Fruit fly (Drosophila melanogaster): ENCODE data around the gene tnc.

tnc gene

DNA sequence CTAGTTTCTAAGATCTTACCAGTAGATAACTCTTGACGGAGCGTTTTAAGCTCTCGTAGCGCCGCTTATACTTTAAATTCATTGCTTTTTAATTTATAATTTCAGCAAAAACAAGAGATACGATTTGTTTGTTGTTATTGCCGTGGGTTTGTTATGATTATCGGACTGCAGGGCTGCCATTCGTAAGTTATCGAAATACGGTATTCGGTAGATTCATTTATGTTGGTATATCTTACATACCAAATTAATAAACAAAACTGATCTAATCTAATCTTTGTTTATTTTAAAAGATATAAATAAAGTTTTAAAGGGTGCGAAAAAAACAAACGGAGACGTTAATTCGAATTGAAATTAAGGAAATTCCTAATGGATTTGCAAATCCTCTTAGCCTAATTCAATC is 71.8 kb downstream of the tnc start, which contains the start of the genes CG31111 and stac (continued):
- TF ChIP-seq trem (tag; optimal IDR thresholded peaks at IDR 0.05) = peak; percentile 90
- TF ChIP-seq CG10147 (GFP tag; optimal IDR thresholded peaks at IDR 0.05) = peak; percentile 44
- TF ChIP-seq crp (GFP tag; optimal IDR thresholded peaks at IDR 0.05) = peak in 1 of 2 experiments; percentile 17
- TF ChIP-seq CG6689 (GFP tag; IDR thresholded peaks at IDR 0.05) = no peak
- TF ChIP-seq unc-4 (GFP tag; IDR thresholded peaks at IDR 0.05; ENCODE audit: partially characterized antibody) = 0 out of 2 replicates have a peak, but pooled peaks have one; percentile 22
- TF ChIP-seq ssp (GFP tag; IDR thresholded peaks at IDR 0.05) = no peak
- TF ChIP-seq CG10274 (GFP tag; optimal IDR thresholded peaks at IDR 0.05) = no peak
- TF ChIP-seq jumu (GFP tag; optimal IDR thresholded peaks at IDR 0.05) = no peak
- TF ChIP-seq Hsf (GFP tag; optimal IDR thresholded peaks at IDR 0.05) = no peak
- peak; percentile 7; the same call in 1 of the 2 replicates for TF ChIP-seq amos (GFP tag; IDR thresholded peaks at IDR 0.05; ENCODE audit: partially characterized antibody)
- TF ChIP-seq CG12659 (GFP tag; optimal IDR thresholded peaks at IDR 0.05) = peak; percentile 31
- peak; percentile 49 for TF ChIP-seq lbe (GFP tag; optimal IDR thresholded peaks at IDR 0.05)
- TF ChIP-seq scrt (GFP tag; optimal IDR thresholded peaks at IDR 0.05) = no peak
- peak; percentile 18 for TF ChIP-seq odd (GFP tag; optimal IDR thresholded peaks at IDR 0.05)
- no peak for TF ChIP-seq Drgx (GFP tag; IDR thresholded peaks at IDR 0.05)
- TF ChIP-seq stc (GFP tag; IDR thresholded peaks at IDR 0.05) = no peak
- TF ChIP-seq CG10267 (tag; optimal IDR thresholded peaks at IDR 0.05) = peak; percentile 4
- TF ChIP-seq disco-r (GFP tag; optimal IDR thresholded peaks at IDR 0.05) = no peak
- peak; percentile 44 for TF ChIP-seq pfk (GFP tag; optimal IDR thresholded peaks at IDR 0.05)
- TF ChIP-seq CG4360 (GFP tag; IDR thresholded peaks at IDR 0.05) = peak; percentile 66; the same call in 1 of the 2 replicates
- TF ChIP-seq sens (GFP tag) = peak; percentile 53
- TF ChIP-seq pzg (GFP tag; optimal IDR thresholded peaks at IDR 0.05) = peak; percentile 44
- peak; percentile 14 for TF ChIP-seq sd (tag; optimal IDR thresholded peaks at IDR 0.05)
- peak; percentile 66 for TF ChIP-seq Dref (GFP tag; IDR thresholded peaks at IDR 0.05)
- peak; percentile 38 for TF ChIP-seq YL-1 (GFP tag; optimal IDR thresholded peaks at IDR 0.05)
- TF ChIP-seq CG17385 (GFP tag; optimal IDR thresholded peaks at IDR 0.05) = peak; percentile 19
- TF ChIP-seq Med (GFP tag) = peak; percentile 61
- TF ChIP-seq sim (GFP tag; IDR thresholded peaks at IDR 0.05) = no peak
- TF ChIP-seq trh (GFP tag; optimal IDR thresholded peaks at IDR 0.05) = no peak
- TF ChIP-seq CG11723 (GFP tag; optimal IDR thresholded peaks at IDR 0.05) = no peak
- TF ChIP-seq BEAF-32 (GFP tag; optimal IDR thresholded peaks at IDR 0.05) = peak; percentile 29
- TF ChIP-seq nerfin-1 (tag; optimal IDR thresholded peaks at IDR 0.05) = no peak
- TF ChIP-seq CG13287 (GFP tag; IDR thresholded peaks at IDR 0.05; ENCODE audit: partially characterized antibody) = peak; percentile 37; the same call in 1 of the 2 replicates
- no peak for TF ChIP-seq yki (optimal IDR thresholded peaks at IDR 0.05)
- peak; percentile 17 for TF ChIP-seq CG34376 (GFP tag; optimal IDR thresholded peaks at IDR 0.05)
- TF ChIP-seq Sry-δ (GFP tag; optimal IDR thresholded peaks at IDR 0.05) = peak; percentile 4
- TF ChIP-seq stwl (tag; optimal IDR thresholded peaks at IDR 0.05) = peak; percentile 62
- TF ChIP-seq CG2116 (GFP tag; optimal IDR thresholded peaks at IDR 0.05) = peak; percentile 98
- no peak for TF ChIP-seq crc (GFP tag; optimal IDR thresholded peaks at IDR 0.05)
- TF ChIP-seq CG7372 (GFP tag; IDR thresholded peaks at IDR 0.05) = no peak
- TF ChIP-seq dimm (GFP tag; IDR thresholded peaks at IDR 0.05) = no peak
- peak; percentile 76 for TF ChIP-seq CG30020 (tag; optimal IDR thresholded peaks at IDR 0.05)
- no peak for TF ChIP-seq D (optimal IDR thresholded peaks at IDR 0.05)
- no peak for TF ChIP-seq D (GFP tag; optimal IDR thresholded peaks at IDR 0.05)
- TF ChIP-seq Ets97D (GFP tag; optimal IDR thresholded peaks at IDR 0.05) = peak; percentile 40
- TF ChIP-seq HLH4C (GFP tag; IDR thresholded peaks at IDR 0.05; ENCODE audit: partially characterized antibody) = no peak
- TF ChIP-seq Scr (GFP tag; IDR thresholded peaks at IDR 0.05; ENCODE audit: partially characterized antibody) = peak; percentile 37
- no peak for TF ChIP-seq CG3407 (GFP tag; optimal IDR thresholded peaks at IDR 0.05)
- TF ChIP-seq mam (GFP tag; optimal IDR thresholded peaks at IDR 0.05) = no peak
- peak; percentile 49 for TF ChIP-seq gfzf (GFP tag; optimal IDR thresholded peaks at IDR 0.05)
- no peak for TF ChIP-seq br (optimal IDR thresholded peaks at IDR 0.05)
